Fruit fly (Drosophila melanogaster) whole organism, embryonic: ENCODE data around the gene Ir87a.

Experiments used
- Abd-B ChIP-seq: fragments of 200-800 bp; sonication (Bioruptor generic); optimal IDR thresholded peaks from 2 replicates; lab custom pipeline; 2018; ENCODE audit warnings: missing biosample characterization, mild to moderate bottlenecking, missing genetic modification characterization, moderate library complexity
- CG10431 ChIP-seq: fragments of 200-800 bp; sonication (Bioruptor generic); optimal IDR thresholded peaks from 3 replicates; lab custom pipeline; 2018; ENCODE audit warnings: missing biosample characterization, mild to moderate bottlenecking, missing genetic modification characterization
- CG14441 ChIP-seq: fragments of 200-800 bp; sonication (Bioruptor generic); IDR thresholded peaks from 2 replicates; pipeline ENCODE4 v1.3.6; 2022; ENCODE audit warnings: missing biosample characterization, missing genetic modification characterization
- CG15696 ChIP-seq: fragments of 200-800 bp; sonication (Bioruptor generic); optimal IDR thresholded peaks from 2 replicates; lab custom pipeline; 2019; ENCODE audit warnings: missing biosample characterization, mild to moderate bottlenecking, missing genetic modification characterization, moderate library complexity
- CG18764 ChIP-seq: fragments of 200-800 bp; sonication (Bioruptor generic); optimal IDR thresholded peaks from 3 replicates; lab custom pipeline; 2016; ENCODE audit warnings: missing biosample characterization, missing genetic modification characterization
- CG43689 ChIP-seq: fragments of 200-800 bp; sonication (Bioruptor generic); IDR thresholded peaks from 2 replicates; pipeline ENCODE4 v1.3.6; 2022; ENCODE audit warnings: missing biosample characterization, missing genetic modification characterization
- Taf1 ChIP-seq: fragments of 200-800 bp; sonication (Bioruptor generic); IDR thresholded peaks from 2 replicates; pipeline ENCODE4 v1.3.6; 2022; ENCODE audit warnings: missing biosample characterization, missing genetic modification characterization
- p53 ChIP-seq: fragments of 200-800 bp; sonication (Bioruptor generic); optimal IDR thresholded peaks from 2 replicates; lab custom pipeline; 2016; ENCODE audit warnings: missing biosample characterization, missing genetic modification characterization

dm6 chr3R:13415186-13415585 is 4.9 kb upstream of the Ir87a start, which contains the start of gene yellow-e:
- TF ChIP-seq CG18764 (GFP tag; lab: Kevin White, UChicago) (no peak), CG10431 (no peak), Taf1 (GFP tag; lab: Robert Waterston, UW) (no peak), p53 (no peak), CG43689 (GFP tag; lab: Robert Waterston, UW) (no peak), CG15696 (tag; lab: Kevin White, UChicago) (no peak), Abd-B (GFP tag; lab: Kevin White, UChicago) (no peak), CG14441 (GFP tag; lab: Robert Waterston, UW) (no peak)
